Worm (Caenorhabditis elegans): ENCODE measurements around the gene ech-2.

Gene ech-2

ce11 chrIV:11857159-11857565 lies 1.0 kb upstream of the ech-2 start:
- TF ChIP-seq mes-2 (tag; optimal IDR thresholded peaks at IDR 0.05; ENCODE audit: poor library complexity, severe bottlenecking) (peak; percentile 64), T26A8.4 (GFP tag; IDR thresholded peaks at IDR 0.05) (peak; percentile 38; the same call in 1 of the 2 replicates), set-16 (GFP tag; IDR thresholded peaks at IDR 0.05) (peak; percentile 87), mxl-3 (GFP tag; optimal IDR thresholded peaks at IDR 0.05) (peak; percentile 42), nhr-11 (tag; optimal IDR thresholded peaks at IDR 0.05) (peak; percentile 73), spr-1 (tag; optimal IDR thresholded peaks at IDR 0.05) (peak; percentile 45), lin-38 (GFP tag; IDR thresholded peaks at IDR 0.05) (peak; percentile 66), Y75B8A.6 (GFP tag; IDR thresholded peaks at IDR 0.05) (no peak), vab-7 (GFP tag; IDR thresholded peaks at IDR 0.05) (0 out of 2 replicates have a peak, but pooled peaks have one; percentile 39), ceh-20 (GFP tag; IDR thresholded peaks at IDR 0.05) (peak; percentile 75), hif-1 (tag; optimal IDR thresholded peaks at IDR 0.05) (peak in 1 of 2 experiments; percentile 56), ama-1 (optimal IDR thresholded peaks at IDR 0.05) (peak; percentile 67), nhr-77 (tag; optimal IDR thresholded peaks at IDR 0.05) (peak; percentile 22), daf-16 (GFP tag; optimal IDR thresholded peaks at IDR 0.05) (peak in 1 of 2 experiments; percentile 22), daf-16 (tag; optimal IDR thresholded peaks at IDR 0.05) (peak; percentile 21), dve-1 (tag; optimal IDR thresholded peaks at IDR 0.05; ENCODE audit: insufficient read depth) (peak; percentile 65), tra-1 (GFP tag; IDR thresholded peaks at IDR 0.05) (0 out of 2 replicates have a peak, but pooled peaks have one; percentile 28), ctbp-1 (GFP tag; IDR thresholded peaks at IDR 0.05) (peak; percentile 54; the same call in 1 of the 2 replicates), unc-62 (GFP tag; optimal IDR thresholded peaks at IDR 0.05 in 1 of 2) (peak in 1 of 2 experiments; percentile 83), unc-62 (tag; optimal IDR thresholded peaks at IDR 0.05) (no peak), sdz-12 (GFP tag; optimal IDR thresholded peaks at IDR 0.05) (no peak), egl-43 (GFP tag; IDR thresholded peaks at IDR 0.05) (peak; percentile 69; the same call in 1 of the 2 replicates), hlh-30 (tag; optimal IDR thresholded peaks at IDR 0.05; ENCODE audit: insufficient read depth) (peak; percentile 61), Y105C5A.15 (GFP tag; IDR thresholded peaks at IDR 0.05) (no peak), madf-9 (GFP tag; conservative IDR thresholded peaks at IDR 0.05) (0 out of 2 replicates have a peak, but pooled peaks have one; percentile 46), snpc-4 (tag; optimal IDR thresholded peaks at IDR 0.05) (no peak), mep-1 (tag; optimal IDR thresholded peaks at IDR 0.05) (peak; percentile 81), hmg-1.1 (GFP tag; IDR thresholded peaks at IDR 0.05) (peak; percentile 90), fkh-10 (GFP tag; optimal IDR thresholded peaks at IDR 0.05) (peak; percentile 83), aha-1 (tag) (peak; percentile 96), lsy-2 (tag; optimal IDR thresholded peaks at IDR 0.05) (peak; percentile 55 to 79), skn-1 (tag; optimal IDR thresholded peaks at IDR 0.05) (no peak), jun-1 (tag; optimal IDR thresholded peaks at IDR 0.05) (peak; percentile 36), F37D6.2 (tag; optimal IDR thresholded peaks at IDR 0.05) (peak; percentile 71), lin-13 (GFP tag; optimal IDR thresholded peaks at IDR 0.05) (peak; percentile 58), hlh-11 (tag; optimal IDR thresholded peaks at IDR 0.05) (peak; percentile 78), arid-1 (GFP tag; conservative IDR thresholded peaks at IDR 0.05) (no peak; the same call in 1 of the 2 replicates), nhr-111 (GFP tag; optimal IDR thresholded peaks at IDR 0.05) (no peak), mxl-2 (GFP tag; conservative IDR thresholded peaks at IDR 0.05) (no peak; the same call in 1 of the 2 replicates), Y5F2A.4 (GFP tag; optimal IDR thresholded peaks at IDR 0.05) (no peak), dmd-6 (GFP tag; IDR thresholded peaks at IDR 0.05) (peak; percentile 46), ceh-28 (tag; optimal IDR thresholded peaks at IDR 0.05) (no peak), dpl-1 (GFP tag; optimal IDR thresholded peaks at IDR 0.05) (peak; percentile 19), rbr-2 (tag; optimal IDR thresholded peaks at IDR 0.05) (peak; percentile 89), nhr-28 (tag; optimal IDR thresholded peaks at IDR 0.05) (peak; percentile 32), mdl-1 (tag; optimal IDR thresholded peaks at IDR 0.05) (peak; percentile 29 to 54), nhr-6 (tag; optimal IDR thresholded peaks at IDR 0.05) (peak; percentile 24), ceh-44 (GFP tag; IDR thresholded peaks at IDR 0.05) (peak; percentile 51; the same call in 1 of the 2 replicates)
